Worm (Caenorhabditis elegans): ENCODE measurements around the gene acs-1.

acs-1 gene

DNA sequence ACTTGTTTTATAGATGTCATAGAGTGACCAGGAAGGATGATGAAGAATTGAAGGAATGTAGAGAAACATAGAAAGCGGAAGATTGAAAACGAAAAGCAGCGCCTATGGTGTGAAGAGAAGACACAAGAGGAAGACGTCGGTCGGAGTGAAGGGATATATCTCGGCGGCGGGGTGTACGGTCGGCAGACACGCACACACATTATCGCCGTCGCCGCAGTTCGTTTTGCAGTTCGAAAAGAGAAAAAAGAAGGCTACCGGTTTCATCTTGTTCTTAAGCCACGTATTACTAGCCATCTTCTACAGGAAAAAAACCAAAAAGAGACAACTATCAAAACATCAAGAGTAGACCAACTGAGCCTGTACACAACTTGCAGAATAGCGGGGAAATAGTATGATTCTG is 11.4 kb upstream of the acs-1 start:
- TF ChIP-seq ttx-3 (tag; optimal IDR thresholded peaks at IDR 0.05) (no peak), pag-3 (tag; optimal IDR thresholded peaks at IDR 0.05; ENCODE audit: borderline replicate concordance) (no peak), ceh-30 (tag; optimal IDR thresholded peaks at IDR 0.05) (no peak), ceh-14 (tag; optimal IDR thresholded peaks at IDR 0.05) (no peak), Y22D7AL.16 (tag; optimal IDR thresholded peaks at IDR 0.05) (no peak), gmeb-2 (tag; optimal IDR thresholded peaks at IDR 0.05) (no peak), ztf-16 (tag; optimal IDR thresholded peaks at IDR 0.05) (no peak), fax-1 (tag; optimal IDR thresholded peaks at IDR 0.05) (no peak), elt-4 (tag; optimal IDR thresholded peaks at IDR 0.05) (no peak), fkh-10 (GFP tag; optimal IDR thresholded peaks at IDR 0.05) (no peak), ceh-48 (tag; optimal IDR thresholded peaks at IDR 0.05) (no peak), unc-3 (GFP tag; conservative IDR thresholded peaks at IDR 0.05) (no peak), unc-3 (tag; optimal IDR thresholded peaks at IDR 0.05) (no peak), ceh-22 (tag; optimal IDR thresholded peaks at IDR 0.05) (no peak), hlh-15 (tag; optimal IDR thresholded peaks at IDR 0.05) (no peak), elt-2 (tag; optimal IDR thresholded peaks at IDR 0.05) (no peak), ref-2 (tag; optimal IDR thresholded peaks at IDR 0.05) (no peak), hlh-8 (tag; optimal IDR thresholded peaks at IDR 0.05) (no peak), ceh-45 (GFP tag; IDR thresholded peaks at IDR 0.05) (no peak), unc-42 (tag; optimal IDR thresholded peaks at IDR 0.05) (no peak), unc-86 (tag; optimal IDR thresholded peaks at IDR 0.05) (no peak)

DNA sequence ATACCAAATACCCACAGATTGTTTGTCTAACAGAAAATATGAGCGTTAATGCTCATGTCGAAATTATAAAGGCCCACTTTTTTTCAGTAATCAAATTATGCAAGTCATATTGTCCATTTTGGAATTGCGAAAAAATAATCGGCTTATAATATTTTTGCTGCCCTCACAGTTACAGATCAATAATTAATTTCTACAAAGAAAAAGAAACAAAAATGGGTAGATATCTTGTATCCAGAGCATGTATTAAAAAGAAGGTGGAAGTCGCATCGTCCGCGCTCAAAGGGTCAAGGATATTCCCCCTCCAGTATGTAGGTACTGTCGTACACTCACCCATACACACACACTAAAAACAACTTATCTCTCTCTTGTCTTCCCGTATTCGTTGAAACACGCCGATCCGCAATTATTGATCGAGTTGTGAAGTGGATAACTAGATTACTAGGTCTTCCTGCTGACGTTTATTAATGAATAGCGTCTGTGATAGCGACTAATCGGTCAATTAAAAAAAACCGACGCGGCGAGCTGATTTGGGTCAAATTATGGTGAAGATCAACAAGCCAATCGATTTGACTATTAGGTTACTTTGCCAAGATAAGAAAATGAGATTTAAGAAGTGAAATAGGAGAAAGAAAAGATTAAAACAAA is 10.9 kb upstream of the acs-1 start:
- TF ChIP-seq lim-6 (tag; optimal IDR thresholded peaks at IDR 0.05) (no peak), dve-1 (tag; optimal IDR thresholded peaks at IDR 0.05) (no peak), ceh-9 (tag; optimal IDR thresholded peaks at IDR 0.05) (no peak), madf-2 (tag; optimal IDR thresholded peaks at IDR 0.05) (no peak), Y22D7AL.16 (tag; optimal IDR thresholded peaks at IDR 0.05) (no peak), sdc-2 (tag; optimal IDR thresholded peaks at IDR 0.05) (no peak), ceh-34 (tag; optimal IDR thresholded peaks at IDR 0.05) (no peak), ceh-6 (GFP tag; optimal IDR thresholded peaks at IDR 0.05) (no peak), gmeb-2 (tag; optimal IDR thresholded peaks at IDR 0.05) (no peak), syd-9 (tag; optimal IDR thresholded peaks at IDR 0.05) (no peak), ceh-18 (tag; optimal IDR thresholded peaks at IDR 0.05) (no peak), pha-4 (tag; optimal IDR thresholded peaks at IDR 0.05) (no peak), ceh-2 (tag; optimal IDR thresholded peaks at IDR 0.05) (no peak), nhr-11 (tag; optimal IDR thresholded peaks at IDR 0.05) (no peak), ets-4 (tag; optimal IDR thresholded peaks at IDR 0.05) (no peak), rnt-1 (tag; optimal IDR thresholded peaks at IDR 0.05) (no peak), fkh-6 (tag; optimal IDR thresholded peaks at IDR 0.05) (no peak), ama-1 (optimal IDR thresholded peaks at IDR 0.05) (no peak), sox-2 (GFP tag; IDR thresholded peaks at IDR 0.05) (no peak)

- TF ChIP-seq hlh-13 (GFP tag; optimal IDR thresholded peaks at IDR 0.05) = no peak
- TF ChIP-seq pag-3 (tag; optimal IDR thresholded peaks at IDR 0.05; ENCODE audit: borderline replicate concordance) = no peak
- TF ChIP-seq pqm-1 (tag; optimal IDR thresholded peaks at IDR 0.05) = no peak
- no peak for TF ChIP-seq mec-3 (tag; optimal IDR thresholded peaks at IDR 0.05; ENCODE audit: borderline replicate concordance)
- no peak for TF ChIP-seq elt-4 (tag; optimal IDR thresholded peaks at IDR 0.05)
- TF ChIP-seq ceh-45 (GFP tag; IDR thresholded peaks at IDR 0.05) = 0 out of 2 replicates have a peak, but pooled peaks have one; percentile 40
These were observed 9.9 kb upstream of the acs-1 start, which contains the start of gene dpy-11 for ce11 chrV:6514887-6515324. Gene dpy-11, minus strand, starts transcription at chrV:6515240.
